Worm (Caenorhabditis elegans): ENCODE data around the gene T27D12.6.

The T27D12.6 gene

DNA sequence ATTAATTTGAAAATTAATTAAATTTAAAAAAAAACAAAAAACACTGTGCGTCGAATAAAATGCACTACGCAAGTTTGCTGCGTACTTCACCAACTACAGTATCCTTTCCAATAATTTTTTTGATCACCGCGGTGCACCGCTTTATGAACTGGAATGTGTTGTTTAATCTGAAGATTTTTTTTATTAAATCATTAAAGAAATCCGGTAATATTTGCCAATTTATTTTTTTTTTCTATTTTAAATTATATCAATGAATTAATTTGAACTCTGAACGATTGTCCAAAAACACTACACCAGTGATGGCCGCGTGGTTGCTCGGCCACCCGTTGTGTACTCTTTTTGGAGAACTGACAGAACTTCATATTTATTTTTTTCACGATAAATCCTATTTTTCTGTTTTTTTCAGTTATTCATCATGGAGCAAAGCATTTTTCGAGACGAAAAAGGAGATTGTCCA, 25.3 kb downstream of the T27D12.6 start, which contains the start of gene K12D12.5 (continued):
- 0 out of 2 replicates have a peak, but pooled peaks have one; percentile 56 for TF ChIP-seq ceh-91 (GFP tag; IDR thresholded peaks at IDR 0.05)
- TF ChIP-seq fkh-3 (tag; optimal IDR thresholded peaks at IDR 0.05) = no peak
- TF ChIP-seq hlh-26 (GFP tag; conservative IDR thresholded peaks at IDR 0.05) = no peak
- TF ChIP-seq Y56A3A.18 (GFP tag; IDR thresholded peaks at IDR 0.05) = no peak
- no peak for TF ChIP-seq tbx-9 (tag; optimal IDR thresholded peaks at IDR 0.05; ENCODE audit: borderline replicate concordance)
- peak; percentile 56 for TF ChIP-seq hrde-1 (tag; optimal IDR thresholded peaks at IDR 0.05; ENCODE audit: borderline replicate concordance)
- TF ChIP-seq nfya-1 (tag; optimal IDR thresholded peaks at IDR 0.05; ENCODE audit: borderline replicate concordance, insufficient read depth) = no peak
- 0 out of 2 replicates have a peak, but pooled peaks have one; percentile 17 for TF ChIP-seq cebp-2 (GFP tag; IDR thresholded peaks at IDR 0.05)
- peak; percentile 64 for TF ChIP-seq unc-130 (GFP tag; optimal IDR thresholded peaks at IDR 0.05)
- peak; percentile 67 for TF ChIP-seq bed-2 (GFP tag; IDR thresholded peaks at IDR 0.05)
- TF ChIP-seq T26A5.8 (tag; optimal IDR thresholded peaks at IDR 0.05) = no peak
- no peak for TF ChIP-seq tbp1 (GFP tag; optimal IDR thresholded peaks at IDR 0.05)
- TF ChIP-seq ztf-6 (GFP tag; IDR thresholded peaks at IDR 0.05) = no peak
- TF ChIP-seq rec-8 (tag; optimal IDR thresholded peaks at IDR 0.05) = peak in 1 of 2 experiments; percentile 41
- TF ChIP-seq pbrm-1 (GFP tag; IDR thresholded peaks at IDR 0.05) = no peak
- no peak for TF ChIP-seq somi-1 (GFP tag; optimal IDR thresholded peaks at IDR 0.05)
- TF ChIP-seq die-1 (tag; optimal IDR thresholded peaks at IDR 0.05) = no peak
- no peak for TF ChIP-seq lin-35 (GFP tag; optimal IDR thresholded peaks at IDR 0.05)
- TF ChIP-seq zfh-2 (GFP tag; conservative IDR thresholded peaks at IDR 0.05) = no peak
- no peak for TF ChIP-seq snpc-1.1 (tag; optimal IDR thresholded peaks at IDR 0.05; ENCODE audit: insufficient read depth)
- no peak for TF ChIP-seq ekl-4 (GFP tag; IDR thresholded peaks at IDR 0.05)
- no peak for TF ChIP-seq C06A6.2 (GFP tag; conservative IDR thresholded peaks at IDR 0.05)
- TF ChIP-seq unc-62 (GFP tag; optimal IDR thresholded peaks at IDR 0.05) = no peak
- no peak for TF ChIP-seq ceh-27 (GFP tag; optimal IDR thresholded peaks at IDR 0.05)
- no peak for TF ChIP-seq nfyb-1 (GFP tag; IDR thresholded peaks at IDR 0.05)
- TF ChIP-seq dpl-1 (GFP tag; optimal IDR thresholded peaks at IDR 0.05) = no peak
- TF ChIP-seq F55B11.4 (tag; optimal IDR thresholded peaks at IDR 0.05; ENCODE audit: borderline replicate concordance, insufficient read depth) = no peak
- TF ChIP-seq bed-1 (GFP tag; IDR thresholded peaks at IDR 0.05) = no peak
- TF ChIP-seq attf-3 (GFP tag; conservative IDR thresholded peaks at IDR 0.05) = no peak
- no peak for TF ChIP-seq ets-4 (GFP tag; optimal IDR thresholded peaks at IDR 0.05)
- no peak for TF ChIP-seq sdz-38 (tag; optimal IDR thresholded peaks at IDR 0.05)
- TF ChIP-seq lag-1 (GFP tag; IDR thresholded peaks at IDR 0.05) = no peak
- no peak for TF ChIP-seq dpff-1 (tag; optimal IDR thresholded peaks at IDR 0.05)
- TF ChIP-seq Y53G8AR.9 (GFP tag; conservative IDR thresholded peaks at IDR 0.05) = no peak
- peak; percentile 72 for TF ChIP-seq him-1 (tag; optimal IDR thresholded peaks at IDR 0.05)
- TF ChIP-seq xnd-1 (tag; optimal IDR thresholded peaks at IDR 0.05) = peak; percentile 64
- no peak for TF ChIP-seq ceh-58 (GFP tag; IDR thresholded peaks at IDR 0.05)
- no peak for TF ChIP-seq nhr-90 (tag; optimal IDR thresholded peaks at IDR 0.05)
- TF ChIP-seq lsl-1 (GFP tag; optimal IDR thresholded peaks at IDR 0.05) = peak; percentile 92
- no peak for TF ChIP-seq chd-7 (tag; optimal IDR thresholded peaks at IDR 0.05)
- TF ChIP-seq aptf-2 (GFP tag; conservative IDR thresholded peaks at IDR 0.05) = no peak
- peak; percentile 29 for TF ChIP-seq ztf-18 (tag; optimal IDR thresholded peaks at IDR 0.05)
- TF ChIP-seq athp-1 (tag; optimal IDR thresholded peaks at IDR 0.05) = peak; percentile 97
- no peak for TF ChIP-seq mes-4 (tag; optimal IDR thresholded peaks at IDR 0.05)
- no peak for TF ChIP-seq nhr-179 (tag; optimal IDR thresholded peaks at IDR 0.05)
- no peak for TF ChIP-seq hsf-1 (GFP tag; IDR thresholded peaks at IDR 0.05)
- no peak for TF ChIP-seq ceh-40 (GFP tag; IDR thresholded peaks at IDR 0.05)
- no peak for TF ChIP-seq egl-44 (GFP tag; IDR thresholded peaks at IDR 0.05)
